Worm (Caenorhabditis elegans): Measurements from ENCODE around the gene asp-19.
"Not testable (repeated sequence)": the region's sequence is repeated elsewhere in the genome, so short reads cannot be mapped to it uniquely, and the experiment has no call there.

The asp-19 gene

ce11 chrV:18770623-18771022 lies 41.4 kb upstream of the asp-19 start, which contains the start of gene clec-255:
Gene clec-255 (minus strand): TSS chrV:18770723.
- TF ChIP-seq aly-2 (tag; optimal IDR thresholded peaks at IDR 0.05) (no peak), ama-1 (optimal IDR thresholded peaks at IDR 0.05) (no peak), nhr-12 (tag; optimal IDR thresholded peaks at IDR 0.05) (no peak), ztf-4 (tag; optimal IDR thresholded peaks at IDR 0.05) (no peak), Y55F3AM.14 (GFP tag; optimal IDR thresholded peaks at IDR 0.05) (no peak), gmeb-1 (tag; optimal IDR thresholded peaks at IDR 0.05) (no peak), mdl-1 (tag; optimal IDR thresholded peaks at IDR 0.05) (no peak), zag-1 (tag; optimal IDR thresholded peaks at IDR 0.05) (no peak), nhr-10 (tag; optimal IDR thresholded peaks at IDR 0.05) (no peak), skn-1 (tag; optimal IDR thresholded peaks at IDR 0.05) (no peak), ZK546.5 (tag; optimal IDR thresholded peaks at IDR 0.05) (no peak), lin-13 (GFP tag; optimal IDR thresholded peaks at IDR 0.05) (no peak)

ce11 chrV:18769902-18770301 lies 40.7 kb upstream of the asp-19 start:
- no peak for TF ChIP-seq nhr-25 (tag; optimal IDR thresholded peaks at IDR 0.05)

- not testable (repeated sequence) for TF ChIP-seq snpc-4, gmeb-1, zag-1 (tag; optimal IDR thresholded peaks at IDR 0.05)
Observed at ce11 chrV:18762044-18762443, 32.9 kb upstream of the asp-19 start, which contains the start of gene F11D11.22. Gene F11D11.22 (plus strand): TSS chrV:18762344.

- TF ChIP-seq mab-5 (tag; optimal IDR thresholded peaks at IDR 0.05), result no peak
- TF ChIP-seq mdl-1 (tag; optimal IDR thresholded peaks at IDR 0.05), result no peak
- TF ChIP-seq nhr-77 (tag; optimal IDR thresholded peaks at IDR 0.05), result no peak
- TF ChIP-seq elt-3 (tag; optimal IDR thresholded peaks at IDR 0.05), result no peak
- no peak for TF ChIP-seq fos-1 (tag; optimal IDR thresholded peaks at IDR 0.05)
- TF ChIP-seq Y55F3AM.14 (GFP tag; optimal IDR thresholded peaks at IDR 0.05), result no peak
- no peak for TF ChIP-seq alr-1 (tag; optimal IDR thresholded peaks at IDR 0.05)
- no peak for TF ChIP-seq lin-13 (GFP tag; optimal IDR thresholded peaks at IDR 0.05)
- TF ChIP-seq nhr-25 (tag; optimal IDR thresholded peaks at IDR 0.05), result no peak
- TF ChIP-seq F13H6.1 (tag; optimal IDR thresholded peaks at IDR 0.05), result no peak
- no peak for TF ChIP-seq sem-4 (tag; optimal IDR thresholded peaks at IDR 0.05)
- TF ChIP-seq mbf-1 (tag; optimal IDR thresholded peaks at IDR 0.05), result no peak
- TF ChIP-seq ceh-16 (tag; optimal IDR thresholded peaks at IDR 0.05), result no peak
- TF ChIP-seq lin-11 (tag; optimal IDR thresholded peaks at IDR 0.05), result no peak
- no peak for TF ChIP-seq nhr-10 (tag; optimal IDR thresholded peaks at IDR 0.05)
Observed at ce11 chrV:18761078-18761477, 31.9 kb upstream of the asp-19 start, which contains the start of gene F11D11.4. Gene F11D11.4 (plus strand): TSS chrV:18761378.

ce11 chrV:18760174-18760573 lies 31.0 kb upstream of the asp-19 start, which contains the start of gene F11D11.3:
Gene F11D11.3 (minus strand): TSS chrV:18760274.
- TF ChIP-seq gmeb-1 (tag; optimal IDR thresholded peaks at IDR 0.05), result no peak
- no peak for TF ChIP-seq ama-1 (optimal IDR thresholded peaks at IDR 0.05)
- no peak for TF ChIP-seq ceh-16 (tag; optimal IDR thresholded peaks at IDR 0.05)
- TF ChIP-seq mbf-1 (tag; optimal IDR thresholded peaks at IDR 0.05), result no peak
- TF ChIP-seq elt-1 (tag; optimal IDR thresholded peaks at IDR 0.05), result no peak
- no peak for TF ChIP-seq sma-3 (GFP tag; optimal IDR thresholded peaks at IDR 0.05)
- no peak for TF ChIP-seq lin-13 (GFP tag; optimal IDR thresholded peaks at IDR 0.05)
- TF ChIP-seq ztf-4 (tag; optimal IDR thresholded peaks at IDR 0.05), result no peak
- no peak for TF ChIP-seq ceh-82 (tag; optimal IDR thresholded peaks at IDR 0.05)
- TF ChIP-seq nhr-129 (tag; optimal IDR thresholded peaks at IDR 0.05), result no peak
- TF ChIP-seq nhr-25 (tag; optimal IDR thresholded peaks at IDR 0.05), result no peak
- no peak for TF ChIP-seq zag-1 (tag; optimal IDR thresholded peaks at IDR 0.05)
- TF ChIP-seq lin-39 (tag; optimal IDR thresholded peaks at IDR 0.05), result no peak
- TF ChIP-seq ztf-11 (tag; optimal IDR thresholded peaks at IDR 0.05), result no peak

- not testable (repeated sequence) for TF ChIP-seq nhr-12 (tag; optimal IDR thresholded peaks at IDR 0.05); sma-3 (GFP tag; optimal IDR thresholded peaks at IDR 0.05); unc-62 (GFP tag; optimal IDR thresholded peaks at IDR 0.05)
Observed at ce11 chrV:18754328-18754727, 25.2 kb upstream of the asp-19 start, which contains the start of gene clec-254. Gene clec-254 (minus strand): TSS chrV:18754428.

ce11 chrV:18753036-18753435 lies 23.9 kb upstream of the asp-19 start, which contains the start of gene F11D11.6:
Gene F11D11.6 (minus strand): TSS chrV:18753136.
- TF ChIP-seq Y55F3AM.14 (GFP tag; optimal IDR thresholded peaks at IDR 0.05) (no peak), lin-39 (tag; optimal IDR thresholded peaks at IDR 0.05) (no peak), ztf-1 (GFP tag; conservative IDR thresholded peaks at IDR 0.05) (no peak), fos-1 (tag; optimal IDR thresholded peaks at IDR 0.05) (no peak), nhr-6 (tag; optimal IDR thresholded peaks at IDR 0.05) (no peak), aly-2 (tag; optimal IDR thresholded peaks at IDR 0.05) (no peak), unc-62 (GFP tag; optimal IDR thresholded peaks at IDR 0.05) (no peak), lsy-2 (tag; optimal IDR thresholded peaks at IDR 0.05) (no peak)
